Worm (Caenorhabditis elegans) whole organism, mixed stage, embryonic: ENCODE data around the gene F10C1.8.

Experiments
- ceh-83 ChIP-seq: fragments of 200-800 bp; sonication (Bioruptor generic); optimal IDR thresholded peaks from 2 replicates; lab custom pipeline; 2018; ENCODE audit warnings: mild to moderate bottlenecking, missing genetic modification characterization, missing compliant biosample characterization
- ces-1 ChIP-seq: fragments of 150-350 bp; optimal IDR thresholded peaks from 2 replicates; lab custom pipeline; 2014; ENCODE audit warnings: missing biosample characterization, missing genetic modification reagents, missing genetic modification characterization
- elt-1 ChIP-seq: sonication (generic microtip); optimal IDR thresholded peaks from 2 replicates; lab custom pipeline; 2017; ENCODE audit warnings: missing genetic modification characterization, mild to moderate bottlenecking, missing compliant biosample characterization, antibody characterized with exemption, moderate library complexity, borderline replicate concordance; ENCODE audit not compliant: insufficient read depth
- hlh-1 ChIP-seq: fragments of 150-350 bp; optimal IDR thresholded peaks from 2 replicates; lab custom pipeline; 2014; ENCODE audit warnings: missing biosample characterization, missing genetic modification reagents, missing genetic modification characterization
- lsy-2 ChIP-seq: fragments of 150-350 bp; optimal IDR thresholded peaks from 2 replicates; lab custom pipeline; 2014; ENCODE audit warnings: missing biosample characterization, missing genetic modification characterization
- nhr-237 ChIP-seq: fragments of 150-350 bp; optimal IDR thresholded peaks from 2 replicates; lab custom pipeline; 2014; ENCODE audit warnings: missing biosample characterization, missing genetic modification characterization
- nhr-76 ChIP-seq: sonication (generic microtip); optimal IDR thresholded peaks from 2 replicates; lab custom pipeline; 2017; ENCODE audit warnings: missing biosample characterization, missing genetic modification characterization
- sem-2 ChIP-seq: fragments of 200-800 bp; sonication (Bioruptor generic); optimal IDR thresholded peaks from 2 replicates; lab custom pipeline; 2018; ENCODE audit warnings: mild to moderate bottlenecking, missing genetic modification characterization, missing compliant biosample characterization
- snpc-4 ChIP-seq: fragments of 150-350 bp; optimal IDR thresholded peaks from 2 replicates; lab custom pipeline; 2014; ENCODE audit warnings: missing biosample characterization, missing genetic modification characterization
- unc-39 ChIP-seq: fragments of 150-350 bp; optimal IDR thresholded peaks from 2 replicates; lab custom pipeline; 2014; ENCODE audit warnings: missing biosample characterization, missing genetic modification characterization
- zip-8 ChIP-seq: fragments of 150-350 bp; optimal IDR thresholded peaks from 2 replicates; lab custom pipeline; 2014; ENCODE audit warnings: missing biosample characterization, missing genetic modification characterization
- ztf-11 ChIP-seq: fragments of 150-350 bp; optimal IDR thresholded peaks from 2 replicates; lab custom pipeline; 2014; ENCODE audit warnings: missing biosample characterization, missing genetic modification characterization

- peak; percentile 56 for TF ChIP-seq elt-1 (tag; lab: Kevin White, UChicago)
- peak; percentile 2 for TF ChIP-seq ces-1 (GFP tag; lab: Kevin White, UChicago)
- no peak for TF ChIP-seq unc-39 (tag; lab: Kevin White, UChicago)
- TF ChIP-seq snpc-4 (tag; lab: Kevin White, UChicago) = no peak
- no peak for TF ChIP-seq ztf-11 (tag; lab: Kevin White, UChicago)
- TF ChIP-seq hlh-1 (tag; lab: Kevin White, UChicago) = no peak
- no peak for TF ChIP-seq ceh-83 (GFP tag; lab: Kevin White, UChicago)
- no peak for TF ChIP-seq nhr-237
- no peak for TF ChIP-seq sem-2 (GFP tag; lab: Kevin White, UChicago)
- no peak for TF ChIP-seq lsy-2 (tag; lab: Kevin White, UChicago)
- TF ChIP-seq nhr-76 (tag; lab: Kevin White, UChicago) = no peak
- no peak for TF ChIP-seq zip-8 (tag; lab: Kevin White, UChicago)
These were observed 49.8 kb upstream of the F10C1.8 start for ce11 chrII:5704479-5704878.
